Worm (Caenorhabditis elegans): ENCODE measurements around the gene C32D5.7.

ce11 chrII:6383183-6383695, 43.4 kb upstream of the C32D5.7 start, which contains the start of gene F58F12.1:
- no peak for TF ChIP-seq dao-5 (tag; optimal IDR thresholded peaks at IDR 0.05)
- peak; percentile 30 for TF ChIP-seq him-1 (tag; optimal IDR thresholded peaks at IDR 0.05)
- TF ChIP-seq W03F9.2 (tag; optimal IDR thresholded peaks at IDR 0.05), result peak; percentile 83
